Worm (Caenorhabditis elegans) whole organism, L4/young adult: ENCODE results near the gene tag-266.
A peak's percentile ranks its signal among the peaks of the same experiment; 100 is the strongest.

Experiments used
- dao-5 ChIP-seq: sonication (generic microtip); optimal IDR thresholded peaks from 2 replicates; lab custom pipeline; 2016; ENCODE audit warnings: missing genotype, missing genetic modification characterization, moderate library complexity, missing compliant biosample characterization
- him-1 ChIP-seq: sonication (generic microtip); optimal IDR thresholded peaks from 2 replicates; lab custom pipeline; 2016; ENCODE audit warnings: missing genotype, missing genetic modification reagents, missing genetic modification characterization, missing compliant biosample characterization

ce11 chrIII:668303-668893, 28.4 kb upstream of the tag-266 start, which contains the start of gene W02B3.3:
- no peak for TF ChIP-seq dao-5 (tag; lab: Kevin White, UChicago)
- peak; percentile 97 for TF ChIP-seq him-1 (tag; lab: Kevin White, UChicago)
